Worm (Caenorhabditis elegans) whole organism, early embryonic: Measurements from ENCODE around the gene nhr-180.

Experiments
- F13C5.2 ChIP-seq: sonication (generic microtip); optimal IDR thresholded peaks from 2 replicates; lab custom pipeline; 2017; ENCODE audit warnings: mild to moderate bottlenecking, missing genetic modification characterization, inconsistent platforms, missing compliant biosample characterization
- aly-1 ChIP-seq: sonication (generic microtip); optimal IDR thresholded peaks from 2 replicates; lab custom pipeline; 2016; ENCODE audit warnings: missing genetic modification characterization, missing compliant biosample characterization
- ama-1 ChIP-seq: fragments of 150-350 bp; optimal IDR thresholded peaks from 2 replicates; lab custom pipeline; 2014
- ceh-13 ChIP-seq: fragments of 200-800 bp; sonication (Bioruptor generic); optimal IDR thresholded peaks from 2 replicates; lab custom pipeline; 2018; ENCODE audit warnings: mild to moderate bottlenecking, missing genetic modification characterization, missing compliant biosample characterization
- ets-7 ChIP-seq: sonication (generic microtip); optimal IDR thresholded peaks from 2 replicates; lab custom pipeline; 2016; ENCODE audit warnings: missing genotype, missing genetic modification characterization, missing compliant biosample characterization
- flt-1 ChIP-seq: fragments of 200-800 bp; sonication (Bioruptor generic); IDR thresholded peaks from 2 replicates; pipeline ENCODE4 v1.3.6; 2022; ENCODE audit warnings: missing genetic modification characterization, missing compliant biosample characterization
- hmg-4 ChIP-seq: fragments of 200-800 bp; sonication (Bioruptor generic); optimal IDR thresholded peaks from 2 replicates; lab custom pipeline; 2018; ENCODE audit warnings: mild to moderate bottlenecking, missing genetic modification characterization, missing compliant biosample characterization
- hnd-1 ChIP-seq: sonication (generic microtip); optimal IDR thresholded peaks from 2 replicates; lab custom pipeline; 2016; ENCODE audit warnings: missing genetic modification characterization, missing compliant biosample characterization
- pes-1 ChIP-seq: fragments of 200-800 bp; sonication (Bioruptor generic); IDR thresholded peaks from 2 replicates; pipeline ENCODE4 v1.3.6; 2022; ENCODE audit warnings: missing genetic modification reagents, missing genetic modification characterization, missing compliant biosample characterization
- sea-1 ChIP-seq: fragments of 200-800 bp; sonication (Bioruptor generic); conservative IDR thresholded peaks from 2 replicates; pipeline ENCODE4 v1.3.6; 2022; ENCODE audit warnings: missing genetic modification characterization, missing compliant biosample characterization
- tbx-37 ChIP-seq: fragments of 200-800 bp; sonication (Bioruptor generic); conservative IDR thresholded peaks from 2 replicates; pipeline ENCODE4 v1.3.6; 2022; ENCODE audit warnings: missing genetic modification reagents, missing genetic modification characterization, missing compliant biosample characterization
- tra-4 ChIP-seq: sonication (generic microtip); optimal IDR thresholded peaks from 2 replicates; lab custom pipeline; 2017; ENCODE audit warnings: missing genetic modification characterization, missing compliant biosample characterization

- TF ChIP-seq ama-1 (lab: Kevin White, UChicago), result no peak
- no peak for TF ChIP-seq tra-4 (tag; lab: Kevin White, UChicago)
- TF ChIP-seq sea-1, result no peak
- TF ChIP-seq aly-1 (tag; lab: Kevin White, UChicago), result no peak
- TF ChIP-seq F13C5.2 (tag; lab: Kevin White, UChicago), result no peak
- TF ChIP-seq hnd-1 (tag; lab: Kevin White, UChicago), result no peak
- no peak for TF ChIP-seq flt-1
- TF ChIP-seq ceh-13 (GFP tag; lab: Kevin White, UChicago), result no peak
- TF ChIP-seq tbx-37 (GFP tag; lab: Robert Waterston, UW), result no peak
- TF ChIP-seq pes-1 (GFP tag; lab: Robert Waterston, UW), result no peak
- TF ChIP-seq hmg-4 (GFP tag; lab: Kevin White, UChicago), result no peak
- no peak for TF ChIP-seq ets-7 (tag; lab: Kevin White, UChicago)
Measured at ce11 chrV:638328-638727, 29.0 kb downstream of the nhr-180 start, which contains the start of gene srj-37.
